Worm (Caenorhabditis elegans) whole organism, late embryonic: Measurements from ENCODE around the gene F46F5.8.

ENCODE experiments used
- ama-1 ChIP-seq: fragments of 150-350 bp; optimal IDR thresholded peaks from 2 replicates; lab custom pipeline; 2014
- ceh-19 ChIP-seq: fragments of 200-800 bp; sonication (Bioruptor generic); optimal IDR thresholded peaks from 2 replicates; lab custom pipeline; 2018; ENCODE audit warnings: mild to moderate bottlenecking, missing genetic modification characterization, missing compliant biosample characterization
- dmd-4 ChIP-seq: sonication (generic microtip); optimal IDR thresholded peaks from 2 replicates; lab custom pipeline; 2016; ENCODE audit warnings: borderline replicate concordance, missing genetic modification characterization, missing compliant biosample characterization
- dve-1 ChIP-seq: sonication (generic microtip); optimal IDR thresholded peaks from 2 replicates; lab custom pipeline; 2017; ENCODE audit warnings: antibody characterized with exemption, mild to moderate bottlenecking, missing genetic modification characterization, missing compliant biosample characterization
- fkh-10 ChIP-seq: fragments of 150-350 bp; optimal IDR thresholded peaks from 2 replicates; lab custom pipeline; 2014; ENCODE audit warnings: missing biosample characterization, missing genetic modification reagents, missing genetic modification characterization
- fkh-6 ChIP-seq: sonication (generic microtip); optimal IDR thresholded peaks from 2 replicates; lab custom pipeline; 2016; ENCODE audit warnings: missing genetic modification characterization, missing compliant biosample characterization
- hlh-15 ChIP-seq: sonication (generic microtip); optimal IDR thresholded peaks from 2 replicates; lab custom pipeline; 2016; ENCODE audit warnings: missing genetic modification characterization, missing compliant biosample characterization
- nfya-1 ChIP-seq: sonication (generic microtip); optimal IDR thresholded peaks from 2 replicates; lab custom pipeline; 2017; ENCODE audit warnings: missing genetic modification characterization, mild to moderate bottlenecking, missing compliant biosample characterization, antibody characterized with exemption, moderate library complexity
- npax-4 ChIP-seq: sonication (generic microtip); optimal IDR thresholded peaks from 2 replicates; lab custom pipeline; 2016; ENCODE audit warnings: missing genetic modification characterization, missing compliant biosample characterization
- pha-4 ChIP-seq: fragments of 150-350 bp; optimal IDR thresholded peaks from 2 replicates; lab custom pipeline; 2018; ENCODE audit warnings: missing biosample characterization, missing genetic modification reagents, missing genetic modification characterization
- pros-1 ChIP-seq: fragments of 150-350 bp; optimal IDR thresholded peaks from 2 replicates; lab custom pipeline; 2014; ENCODE audit warnings: missing biosample characterization, missing genetic modification reagents, missing genetic modification characterization
- sdc-2 ChIP-seq: sonication (generic microtip); optimal IDR thresholded peaks from 2 replicates; lab custom pipeline; 2016; ENCODE audit warnings: missing genotype, missing genetic modification characterization, missing compliant biosample characterization
- sox-4 ChIP-seq: sonication (generic microtip); optimal IDR thresholded peaks from 2 replicates; lab custom pipeline; 2017; ENCODE audit warnings: mild to moderate bottlenecking, missing genetic modification characterization, inconsistent platforms, missing compliant biosample characterization
- tbx-2 ChIP-seq: sonication (generic microtip); optimal IDR thresholded peaks from 2 replicates; lab custom pipeline; 2016; ENCODE audit warnings: missing genetic modification characterization, missing compliant biosample characterization

DNA sequence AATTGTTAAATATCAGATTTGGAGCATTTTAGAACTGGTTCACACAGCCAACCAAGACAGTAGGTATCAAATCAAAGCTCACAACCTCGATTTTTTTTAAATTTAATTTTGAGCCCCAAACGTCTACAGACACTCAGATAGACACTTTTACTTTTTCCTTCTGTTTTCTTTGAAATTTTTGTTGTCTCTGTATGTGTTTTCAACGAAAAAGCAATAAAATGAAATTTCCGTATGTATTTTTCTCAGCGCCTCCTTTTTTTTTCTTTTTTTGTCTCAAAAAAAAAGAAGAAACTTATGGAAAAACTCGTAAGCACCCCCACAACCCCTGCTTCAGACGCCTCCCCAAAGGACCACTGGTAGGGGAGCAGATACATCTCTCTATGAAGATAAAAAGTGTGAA, 47.6 kb downstream of the F46F5.8 start:
- no peak for TF ChIP-seq tbx-2 (tag; lab: Kevin White, UChicago)
- no peak for TF ChIP-seq fkh-10 (GFP tag; lab: Kevin White, UChicago)
- TF ChIP-seq pros-1: no peak
- TF ChIP-seq ceh-19 (GFP tag; lab: Kevin White, UChicago): no peak
- TF ChIP-seq fkh-6 (tag; lab: Kevin White, UChicago): no peak
- TF ChIP-seq pha-4 (tag; lab: Kevin White, UChicago): no peak
- TF ChIP-seq ama-1 (lab: Kevin White, UChicago): no peak
- no peak for TF ChIP-seq dmd-4
- no peak for TF ChIP-seq nfya-1 (tag; lab: Kevin White, UChicago)
- no peak for TF ChIP-seq hlh-15 (tag; lab: Kevin White, UChicago)
- no peak for TF ChIP-seq npax-4 (tag; lab: Kevin White, UChicago)
- TF ChIP-seq sox-4 (tag; lab: Kevin White, UChicago): no peak
- TF ChIP-seq sdc-2: no peak
- TF ChIP-seq dve-1 (tag; lab: Kevin White, UChicago): no peak
